Worm (Caenorhabditis elegans) whole organism, mixed stage, embryonic: ENCODE data around the gene F11D11.22.

Experiments
- blmp-1 ChIP-seq: fragments of 150-350 bp; optimal IDR thresholded peaks from 2 replicates; lab custom pipeline; 2014; ENCODE audit warnings: missing biosample characterization, missing genetic modification characterization
- ceh-43 ChIP-seq: fragments of 200-800 bp; sonication (Bioruptor generic); optimal IDR thresholded peaks from 2 replicates; lab custom pipeline; 2018; ENCODE audit warnings: mild to moderate bottlenecking, missing genetic modification characterization, moderate library complexity, missing compliant biosample characterization
- elt-1 ChIP-seq: sonication (generic microtip); optimal IDR thresholded peaks from 2 replicates; lab custom pipeline; 2017; ENCODE audit warnings: missing genetic modification characterization, mild to moderate bottlenecking, missing compliant biosample characterization, antibody characterized with exemption, moderate library complexity, borderline replicate concordance; ENCODE audit not compliant: insufficient read depth
- ham-2 ChIP-seq: fragments of 200-800 bp; sonication (Bioruptor generic); optimal IDR thresholded peaks from 2 replicates; lab custom pipeline; 2018; ENCODE audit warnings: mild to moderate bottlenecking, missing genetic modification characterization, missing compliant biosample characterization
- hlh-1 ChIP-seq: fragments of 150-350 bp; optimal IDR thresholded peaks from 2 replicates; lab custom pipeline; 2014; ENCODE audit warnings: missing biosample characterization, missing genetic modification reagents, missing genetic modification characterization
- lsy-2 ChIP-seq: fragments of 150-350 bp; optimal IDR thresholded peaks from 2 replicates; lab custom pipeline; 2014; ENCODE audit warnings: missing biosample characterization, missing genetic modification characterization
- mab-5 ChIP-seq: fragments of 150-350 bp; optimal IDR thresholded peaks from 2 replicates; lab custom pipeline; 2014; ENCODE audit warnings: missing biosample characterization, missing genetic modification characterization
- nhr-12 ChIP-seq: fragments of 150-350 bp; optimal IDR thresholded peaks from 2 replicates; lab custom pipeline; 2014; ENCODE audit warnings: missing biosample characterization, missing genetic modification characterization
- nhr-237 ChIP-seq: fragments of 150-350 bp; optimal IDR thresholded peaks from 2 replicates; lab custom pipeline; 2014; ENCODE audit warnings: missing biosample characterization, missing genetic modification characterization
- nhr-76 ChIP-seq: sonication (generic microtip); optimal IDR thresholded peaks from 2 replicates; lab custom pipeline; 2017; ENCODE audit warnings: missing biosample characterization, missing genetic modification characterization
- sptf-1 ChIP-seq: sonication (generic microtip); optimal IDR thresholded peaks from 2 replicates; lab custom pipeline; 2017; ENCODE audit warnings: mild to moderate bottlenecking, missing genetic modification characterization, moderate library complexity, missing compliant biosample characterization
- unc-39 ChIP-seq: fragments of 150-350 bp; optimal IDR thresholded peaks from 2 replicates; lab custom pipeline; 2014; ENCODE audit warnings: missing biosample characterization, missing genetic modification characterization
- ztf-11 ChIP-seq: fragments of 150-350 bp; optimal IDR thresholded peaks from 2 replicates; lab custom pipeline; 2014; ENCODE audit warnings: missing biosample characterization, missing genetic modification characterization

DNA sequence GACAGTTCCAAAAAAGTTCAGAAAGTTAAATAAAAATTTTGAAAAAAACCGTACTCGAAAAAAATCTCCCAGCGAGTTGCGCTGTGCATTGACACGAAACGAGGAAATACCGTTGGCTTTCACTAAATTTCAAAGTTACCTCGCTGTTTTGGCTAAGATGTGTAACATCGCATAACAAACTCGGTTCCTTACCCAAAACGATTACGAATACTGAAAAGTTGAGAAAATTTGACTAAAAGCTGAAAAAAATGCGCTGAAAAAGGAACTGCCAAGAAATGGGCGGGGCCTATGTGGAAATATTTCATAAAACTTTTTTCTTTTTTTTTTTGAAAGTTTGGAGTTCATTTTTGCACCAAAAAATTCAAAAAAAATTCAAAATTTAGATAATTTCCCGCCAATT is 42.7 kb upstream of the F11D11.22 start:
- TF ChIP-seq sptf-1 (tag; lab: Kevin White, UChicago) (no peak), unc-39 (tag; lab: Kevin White, UChicago) (no peak), ztf-11 (tag; lab: Kevin White, UChicago) (no peak), ceh-43 (GFP tag; lab: Kevin White, UChicago) (no peak), nhr-12 (tag; lab: Kevin White, UChicago) (no peak), mab-5 (tag; lab: Kevin White, UChicago) (no peak), nhr-76 (tag; lab: Kevin White, UChicago) (no peak), nhr-237 (no peak), ham-2 (GFP tag; lab: Kevin White, UChicago) (no peak), lsy-2 (tag; lab: Kevin White, UChicago) (no peak), blmp-1 (tag; lab: Kevin White, UChicago) (no peak), elt-1 (tag; lab: Kevin White, UChicago) (no peak), hlh-1 (tag; lab: Kevin White, UChicago) (no peak)
